Fruit fly (Drosophila melanogaster) Kc167 (cell line): ENCODE measurements around the gene VhaAC39-1.

Source experiments
- Myc ChIP-seq: fragments of >200 bp; optimal IDR thresholded peaks from 2 replicates; lab custom pipeline; 2017; ENCODE audit warnings: missing external identifiers
- Sin3A ChIP-seq: fragments of >200 bp; optimal IDR thresholded peaks from 2 replicates; lab custom pipeline; 2018; ENCODE audit warnings: missing external identifiers
- h ChIP-seq: fragments of >200 bp; optimal IDR thresholded peaks from 3 replicates; lab custom pipeline; 2018; ENCODE audit warnings: missing external identifiers
- insv ChIP-seq: fragments of >200 bp; optimal IDR thresholded peaks from 3 replicates; lab custom pipeline; 2018; ENCODE audit warnings: missing external identifiers
- psq ChIP-seq: fragments of >200 bp; optimal IDR thresholded peaks from 2 replicates; lab custom pipeline; 2017; ENCODE audit warnings: missing external identifiers
- ttk ChIP-seq: sonication (Bioruptor generic); optimal IDR thresholded peaks from 2 replicates; lab custom pipeline; 2017; ENCODE audit warnings: missing external identifiers

The VhaAC39-1 gene

dm6 chrX:3880645-3881316, at the start of gene VhaAC39-1:
Gene VhaAC39-1, plus strand, starts transcription at chrX:3880748.
- TF ChIP-seq ttk (lab: Kevin White, UChicago) = no peak
- TF ChIP-seq Myc (lab: Kevin White, UChicago) = no peak
- TF ChIP-seq insv = no peak
- no peak for TF ChIP-seq h (lab: Kevin White, UChicago)
- TF ChIP-seq psq (lab: Kevin White, UChicago) = no peak
- no peak for TF ChIP-seq Sin3A (lab: Kevin White, UChicago)

dm6 chrX:3831761-3832160, 48.8 kb upstream of the VhaAC39-1 start:
- TF ChIP-seq insv (no peak), Myc (lab: Kevin White, UChicago) (no peak), Sin3A (lab: Kevin White, UChicago) (no peak), ttk (lab: Kevin White, UChicago) (no peak), psq (lab: Kevin White, UChicago) (no peak), h (lab: Kevin White, UChicago) (no peak)

- TF ChIP-seq Myc (lab: Kevin White, UChicago) (no peak), insv (no peak), Sin3A (lab: Kevin White, UChicago) (no peak), psq (lab: Kevin White, UChicago) (no peak), h (lab: Kevin White, UChicago) (no peak)
Observed at dm6 chrX:3832226-3832625, 48.3 kb upstream of the VhaAC39-1 start.

dm6 chrX:3833109-3833657, 47.4 kb upstream of the VhaAC39-1 start:
- no peak for TF ChIP-seq insv
- no peak for TF ChIP-seq ttk (lab: Kevin White, UChicago)
- no peak for TF ChIP-seq Myc (lab: Kevin White, UChicago)
- no peak for TF ChIP-seq psq (lab: Kevin White, UChicago)

- no peak for TF ChIP-seq ttk (lab: Kevin White, UChicago)
- TF ChIP-seq Myc (lab: Kevin White, UChicago) = no peak
- no peak for TF ChIP-seq h (lab: Kevin White, UChicago)
- no peak for TF ChIP-seq Sin3A (lab: Kevin White, UChicago)
- no peak for TF ChIP-seq psq (lab: Kevin White, UChicago)
- TF ChIP-seq insv = no peak
Observed at dm6 chrX:3834955-3835763, 45.4 kb upstream of the VhaAC39-1 start.

dm6 chrX:3835764-3836342, 44.7 kb upstream of the VhaAC39-1 start:
- TF ChIP-seq h (lab: Kevin White, UChicago) = no peak
- no peak for TF ChIP-seq ttk (lab: Kevin White, UChicago)

dm6 chrX:3837628-3838027, 42.9 kb upstream of the VhaAC39-1 start:
- TF ChIP-seq ttk (lab: Kevin White, UChicago) (no peak), Myc (lab: Kevin White, UChicago) (no peak), psq (lab: Kevin White, UChicago) (no peak), Sin3A (lab: Kevin White, UChicago) (no peak), insv (no peak), h (lab: Kevin White, UChicago) (no peak)

- TF ChIP-seq Myc (lab: Kevin White, UChicago) (no peak), h (lab: Kevin White, UChicago) (no peak), insv (no peak), psq (lab: Kevin White, UChicago) (no peak), Sin3A (lab: Kevin White, UChicago) (no peak), ttk (lab: Kevin White, UChicago) (no peak)
Observed at dm6 chrX:3838648-3839047, 41.9 kb upstream of the VhaAC39-1 start.

dm6 chrX:3840962-3841361, 39.6 kb upstream of the VhaAC39-1 start:
- no peak for TF ChIP-seq h (lab: Kevin White, UChicago)
- TF ChIP-seq psq (lab: Kevin White, UChicago) = no peak
- TF ChIP-seq Sin3A (lab: Kevin White, UChicago) = no peak
- no peak for TF ChIP-seq Myc (lab: Kevin White, UChicago)
- no peak for TF ChIP-seq ttk (lab: Kevin White, UChicago)
- TF ChIP-seq insv = no peak

dm6 chrX:3842898-3843297, 37.6 kb upstream of the VhaAC39-1 start:
- no peak for TF ChIP-seq Myc (lab: Kevin White, UChicago)
- TF ChIP-seq psq (lab: Kevin White, UChicago) = no peak
- TF ChIP-seq h (lab: Kevin White, UChicago) = no peak
- no peak for TF ChIP-seq Sin3A (lab: Kevin White, UChicago)
- TF ChIP-seq insv = no peak

dm6 chrX:3845340-3846161, 35.0 kb upstream of the VhaAC39-1 start:
- TF ChIP-seq ttk (lab: Kevin White, UChicago) = no peak
- TF ChIP-seq psq (lab: Kevin White, UChicago) = no peak
- no peak for TF ChIP-seq Sin3A (lab: Kevin White, UChicago)
- TF ChIP-seq insv = no peak
- TF ChIP-seq Myc (lab: Kevin White, UChicago) = no peak
- TF ChIP-seq h (lab: Kevin White, UChicago) = no peak
